Worm (Caenorhabditis elegans) whole organism, young adult: ENCODE measurements around the gene hrg-5.

Experiments
- B0336.3 ChIP-seq: fragments of 200-800 bp; sonication (Bioruptor generic); IDR thresholded peaks from 2 replicates; pipeline ENCODE4 v1.3.6; 2022; ENCODE audit warnings: missing genetic modification characterization, missing compliant biosample characterization
- C06A6.2 ChIP-seq: fragments of 200-800 bp; sonication (Bioruptor generic); conservative IDR thresholded peaks from 2 replicates; pipeline ENCODE4 v1.3.6; 2022; ENCODE audit warnings: missing genetic modification characterization, missing compliant biosample characterization
- F10E7.11 ChIP-seq: sonication (generic microtip); optimal IDR thresholded peaks from 2 replicates; lab custom pipeline; 2017; ENCODE audit warnings: mild to moderate bottlenecking, missing genetic modification characterization, moderate library complexity, missing compliant biosample characterization
- F33H1.4 ChIP-seq: fragments of 200-800 bp; sonication (Bioruptor generic); IDR thresholded peaks from 2 replicates; pipeline ENCODE4 v1.3.6; 2022; ENCODE audit warnings: missing genetic modification reagents, missing genetic modification characterization, missing compliant biosample characterization
- F39B2.1 ChIP-seq: fragments of 200-800 bp; sonication (Bioruptor generic); IDR thresholded peaks from 2 replicates; pipeline ENCODE4 v1.3.6; 2022; ENCODE audit warnings: missing genetic modification reagents, missing genetic modification characterization, missing compliant biosample characterization
- F57A8.1 ChIP-seq: fragments of 200-800 bp; sonication (Bioruptor generic); optimal IDR thresholded peaks from 2 replicates; lab custom pipeline; 2018; ENCODE audit warnings: mild to moderate bottlenecking, missing genetic modification characterization, moderate library complexity, missing compliant biosample characterization
- T26A5.8 ChIP-seq: sonication (generic microtip); optimal IDR thresholded peaks from 2 replicates; lab custom pipeline; 2016; ENCODE audit warnings: missing genetic modification characterization, missing compliant biosample characterization
- Y53F4B.3 ChIP-seq: fragments of 200-800 bp; sonication (Bioruptor generic); IDR thresholded peaks from 2 replicates; pipeline ENCODE4 v1.3.6; 2022; ENCODE audit warnings: missing genetic modification reagents, missing genetic modification characterization, missing compliant biosample characterization
- Y56A3A.18 ChIP-seq: fragments of 200-800 bp; sonication (Bioruptor generic); IDR thresholded peaks from 2 replicates; pipeline ENCODE4 v1.3.6; 2022; ENCODE audit warnings: missing genetic modification reagents, missing genetic modification characterization, missing compliant biosample characterization
- ccch-3 ChIP-seq: fragments of 200-800 bp; sonication (Bioruptor generic); optimal IDR thresholded peaks from 2 replicates; lab custom pipeline; 2018; ENCODE audit warnings: mild to moderate bottlenecking, missing genetic modification characterization, missing compliant biosample characterization
- ceh-79 ChIP-seq: sonication (generic microtip); optimal IDR thresholded peaks from 2 replicates; lab custom pipeline; 2017; ENCODE audit warnings: mild to moderate bottlenecking, missing genetic modification characterization, missing compliant biosample characterization
- egrh-3 ChIP-seq: fragments of 200-800 bp; sonication (Bioruptor generic); IDR thresholded peaks from 2 replicates; pipeline ENCODE4 v1.3.6; 2022; ENCODE audit warnings: missing genetic modification reagents, missing genetic modification characterization, missing compliant biosample characterization
- gei-17 ChIP-seq: fragments of 200-800 bp; sonication (Bioruptor generic); optimal IDR thresholded peaks from 2 replicates; lab custom pipeline; 2018; ENCODE audit warnings: mild to moderate bottlenecking, missing genetic modification characterization, missing compliant biosample characterization
- him-1 ChIP-seq: sonication (generic microtip); optimal IDR thresholded peaks from 2 replicates; lab custom pipeline; 2016; ENCODE audit warnings: missing genotype, missing genetic modification reagents, missing genetic modification characterization, missing compliant biosample characterization
- hmg-1.2 ChIP-seq: fragments of 200-800 bp; sonication (Bioruptor generic); IDR thresholded peaks from 2 replicates; pipeline ENCODE4 v1.3.6; 2022; ENCODE audit warnings: missing genetic modification reagents, missing genetic modification characterization, missing compliant biosample characterization
- hmg-20 ChIP-seq: fragments of 200-800 bp; sonication (Bioruptor generic); IDR thresholded peaks from 2 replicates; pipeline ENCODE4 v1.3.6; 2022; ENCODE audit warnings: missing genetic modification reagents, missing genetic modification characterization, missing compliant biosample characterization
- hrde-1 ChIP-seq: sonication (generic microtip); optimal IDR thresholded peaks from 2 replicates; lab custom pipeline; 2016; ENCODE audit warnings: missing genetic modification characterization, mild to moderate bottlenecking, missing compliant biosample characterization, moderate library complexity, missing genotype, missing genetic modification reagents, borderline replicate concordance
- let-526 ChIP-seq: fragments of 200-800 bp; sonication (Bioruptor generic); IDR thresholded peaks from 2 replicates; pipeline ENCODE4 v1.3.6; 2022; ENCODE audit warnings: missing genetic modification reagents, missing genetic modification characterization, missing compliant biosample characterization
- let-607 ChIP-seq, 2 experiments: fragments of 200-800 bp in 1 of 2; sonication (Bioruptor generic) in 1 of 2; sonication (generic microtip) in 1 of 2; optimal IDR thresholded peaks; 2 replicates each; lab custom pipeline; 2016 to 2018; ENCODE audit warnings: mild to moderate bottlenecking in 2 of 2, missing compliant biosample characterization in 2 of 2, missing genetic modification characterization in 2 of 2, moderate library complexity in 2 of 2, missing genotype in 1 of 2
- lin-54 ChIP-seq: fragments of 200-800 bp; sonication (Bioruptor generic); optimal IDR thresholded peaks from 2 replicates; lab custom pipeline; 2018; ENCODE audit warnings: mild to moderate bottlenecking, missing genetic modification characterization, missing compliant biosample characterization
- lsl-1 ChIP-seq: fragments of 200-800 bp; sonication (Bioruptor generic); optimal IDR thresholded peaks from 2 replicates; lab custom pipeline; 2018; ENCODE audit warnings: mild to moderate bottlenecking, missing genetic modification characterization, moderate library complexity, missing compliant biosample characterization
- madf-10 ChIP-seq: sonication (generic microtip); optimal IDR thresholded peaks from 2 replicates; lab custom pipeline; 2016; ENCODE audit warnings: mild to moderate bottlenecking, missing genetic modification characterization, missing compliant biosample characterization
- madf-6 ChIP-seq: fragments of 200-800 bp; sonication (Bioruptor generic); IDR thresholded peaks from 2 replicates; pipeline ENCODE4 v1.3.6; 2022; ENCODE audit warnings: missing genetic modification reagents, missing genetic modification characterization, missing compliant biosample characterization
- madf-8 ChIP-seq: fragments of 200-800 bp; sonication (Bioruptor generic); conservative IDR thresholded peaks from 2 replicates; pipeline ENCODE4 v1.3.6; 2022; ENCODE audit warnings: missing genetic modification reagents, missing genetic modification characterization, missing compliant biosample characterization
- nfya-1 ChIP-seq: sonication (generic microtip); optimal IDR thresholded peaks from 2 replicates; lab custom pipeline; 2017; ENCODE audit warnings: antibody characterized with exemption, missing compliant biosample characterization, missing genetic modification characterization, borderline replicate concordance; ENCODE audit not compliant: insufficient read depth
- nhr-120 ChIP-seq: fragments of 200-800 bp; sonication (Bioruptor generic); IDR thresholded peaks from 2 replicates; pipeline ENCODE4 v1.3.6; 2022; ENCODE audit warnings: missing genetic modification characterization, missing compliant biosample characterization
- nhr-90 ChIP-seq: sonication (generic microtip); optimal IDR thresholded peaks from 2 replicates; lab custom pipeline; 2016; ENCODE audit warnings: missing genotype, mild to moderate bottlenecking, missing genetic modification characterization, missing compliant biosample characterization
- rec-8 ChIP-seq, 2 experiments: sonication (generic microtip); optimal IDR thresholded peaks; 2 replicates each; lab custom pipeline; 2016; ENCODE audit warnings: mild to moderate bottlenecking in 2 of 2, missing genetic modification characterization in 2 of 2, missing genetic modification reagents in 2 of 2, missing genotype in 2 of 2, missing biosample characterization in 1 of 2, missing compliant biosample characterization in 1 of 2, moderate library complexity in 1 of 2
- snpc-1.3 ChIP-seq: sonication (generic microtip); optimal IDR thresholded peaks from 2 replicates; lab custom pipeline; 2017; ENCODE audit warnings: missing genetic modification characterization, mild to moderate bottlenecking, missing compliant biosample characterization, antibody characterized with exemption, moderate library complexity, missing genotype, missing genetic modification reagents; ENCODE audit not compliant: insufficient read depth
- snpc-3.4 ChIP-seq: sonication (generic microtip); optimal IDR thresholded peaks from 2 replicates; lab custom pipeline; 2017; ENCODE audit warnings: missing genetic modification characterization, mild to moderate bottlenecking, missing compliant biosample characterization, antibody characterized with exemption, moderate library complexity, missing genotype, missing genetic modification reagents
- tbp1 ChIP-seq: fragments of 200-800 bp; sonication (Bioruptor generic); optimal IDR thresholded peaks from 2 replicates; lab custom pipeline; 2018; ENCODE audit warnings: mild to moderate bottlenecking, missing genetic modification characterization, missing compliant biosample characterization
- tlf-1 ChIP-seq: fragments of 200-800 bp; sonication (Bioruptor generic); optimal IDR thresholded peaks from 2 replicates; lab custom pipeline; 2018; ENCODE audit warnings: mild to moderate bottlenecking, missing genetic modification characterization, missing compliant biosample characterization
- xnd-1 ChIP-seq: sonication (generic microtip); optimal IDR thresholded peaks from 2 replicates; lab custom pipeline; 2016; ENCODE audit warnings: missing genotype, missing genetic modification reagents, missing genetic modification characterization, missing compliant biosample characterization
- zim-3 ChIP-seq: sonication (generic microtip); optimal IDR thresholded peaks from 2 replicates; lab custom pipeline; 2017; ENCODE audit warnings: mild to moderate bottlenecking, missing genetic modification characterization, moderate library complexity, missing compliant biosample characterization
- ztf-18 ChIP-seq: sonication (generic microtip); optimal IDR thresholded peaks from 2 replicates; lab custom pipeline; 2016; ENCODE audit warnings: missing genotype, mild to moderate bottlenecking, missing genetic modification characterization, missing compliant biosample characterization
- ztf-26 ChIP-seq: sonication (generic microtip); optimal IDR thresholded peaks from 2 replicates; lab custom pipeline; 2017; ENCODE audit warnings: missing genetic modification characterization, missing compliant biosample characterization
- ztf-3 ChIP-seq: fragments of 200-800 bp; sonication (Bioruptor generic); optimal IDR thresholded peaks from 2 replicates; lab custom pipeline; 2018; ENCODE audit warnings: mild to moderate bottlenecking, missing genetic modification characterization, missing compliant biosample characterization

hrg-5 gene

DNA sequence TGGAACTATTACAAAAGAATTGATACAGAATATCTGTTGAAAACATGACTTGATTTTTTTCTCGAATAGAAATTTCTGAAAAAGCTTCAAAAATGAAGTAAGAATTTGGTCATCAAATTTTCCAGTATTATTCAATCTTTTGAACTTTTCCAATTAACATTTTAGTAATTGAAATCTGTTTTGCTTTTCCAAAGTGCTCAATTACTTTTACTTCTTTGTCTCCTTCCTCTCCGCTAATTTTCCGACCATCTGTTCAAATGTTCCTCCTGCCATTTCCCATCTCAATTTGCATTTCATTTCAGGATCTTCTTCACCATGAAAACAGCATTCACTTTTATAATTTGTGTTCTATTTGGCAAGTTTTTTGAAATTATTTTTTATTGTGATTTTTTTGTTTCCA is 19.6 kb upstream of the hrg-5 start, which contains the start of gene F36H1.11:
Gene F36H1.11, plus strand, starts transcription at position 301 of the 400 bp plus-strand sequence.
- TF ChIP-seq Y56A3A.18 (no peak), T26A5.8 (tag; lab: Kevin White, UChicago) (no peak), nhr-90 (no peak), him-1 (tag; lab: Kevin White, UChicago) (no peak), xnd-1 (tag; lab: Kevin White, UChicago) (no peak), F39B2.1 (GFP tag; lab: Robert Waterston, UW) (no peak), hrde-1 (tag; lab: Kevin White, UChicago) (no peak), snpc-3.4 (no peak), tlf-1 (GFP tag; lab: Kevin White, UChicago) (no peak)
- TF ChIP-seq, all 124 proteins: peak for 0

DNA sequence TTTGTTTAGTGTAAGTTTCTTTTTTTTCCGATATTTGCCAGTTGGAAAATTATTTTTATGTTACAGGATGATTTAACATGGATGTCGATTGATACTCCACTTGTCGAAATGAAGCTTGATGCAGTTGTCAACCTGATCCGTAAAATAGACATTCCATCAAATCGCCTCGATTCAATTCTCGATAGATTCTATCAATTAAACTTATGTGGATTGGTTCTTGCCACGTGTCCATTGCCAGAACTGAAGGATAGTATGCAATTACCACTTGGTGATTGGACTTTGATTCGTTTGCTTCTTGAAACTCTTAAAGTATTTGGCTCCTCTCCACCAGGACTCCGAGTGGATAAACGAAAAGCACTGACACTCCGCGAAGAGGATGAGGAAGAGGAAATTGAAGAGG is 15.1 kb upstream of the hrg-5 start:
- TF ChIP-seq tbp1 (GFP tag; lab: Kevin White, UChicago) (no peak), zim-3 (tag; lab: Kevin White, UChicago) (no peak), B0336.3 (GFP tag; lab: Robert Waterston, UW) (no peak), F57A8.1 (GFP tag; lab: Kevin White, UChicago) (no peak), ceh-79 (no peak), Y53F4B.3 (GFP tag; lab: Robert Waterston, UW) (no peak), tlf-1 (GFP tag; lab: Kevin White, UChicago) (no peak), let-526 (no peak), nhr-120 (GFP tag; lab: Robert Waterston, UW) (no peak), let-607 (tag; optimal IDR thresholded peaks at IDR 0.05; lab: Kevin White, UChicago) (no peak), hmg-20 (GFP tag; lab: Robert Waterston, UW) (no peak), rec-8 (tag; optimal IDR thresholded peaks at IDR 0.05; lab: Kevin White, UChicago) (no peak), lin-54 (GFP tag; lab: Kevin White, UChicago) (no peak)

DNA sequence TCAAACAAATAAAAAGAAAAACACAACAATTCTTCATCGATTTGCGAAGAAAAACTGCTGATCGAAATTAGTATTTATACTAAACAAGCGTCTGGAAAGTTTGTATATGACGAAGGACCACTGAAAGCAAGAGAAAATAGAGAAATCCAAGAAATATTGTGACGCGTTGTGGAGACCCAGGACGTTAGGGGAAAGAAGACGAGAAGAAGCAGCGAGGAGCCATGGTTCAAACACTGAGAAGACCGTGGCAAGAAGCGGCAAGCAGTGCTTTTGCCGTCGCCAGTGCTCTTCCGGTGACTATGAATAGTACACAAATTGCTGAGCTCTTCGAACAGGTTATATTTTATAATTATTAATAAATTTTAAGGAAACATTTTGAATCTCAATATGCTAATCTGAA is 9.4 kb upstream of the hrg-5 start:
- TF ChIP-seq rec-8 (tag; optimal IDR thresholded peaks at IDR 0.05; lab: Kevin White, UChicago) (no peak), ztf-18 (tag; lab: Kevin White, UChicago) (no peak), ccch-3 (GFP tag; lab: Kevin White, UChicago) (no peak), hmg-1.2 (GFP tag; lab: Robert Waterston, UW) (peak; percentile 58; the same call in 1 of the 2 replicates), Y56A3A.18 (no peak), ztf-26 (no peak), madf-10 (no peak), F10E7.11 (tag; lab: Kevin White, UChicago) (no peak), C06A6.2 (GFP tag; lab: Robert Waterston, UW) (no peak)

DNA sequence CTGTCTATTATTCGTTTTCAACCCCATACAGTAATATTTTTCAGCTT is 9.2 kb upstream of the hrg-5 start, which contains the start of gene kdin-1:
Gene kdin-1, plus strand, starts transcription at position 38 of the 47 bp plus-strand sequence.
- TF ChIP-seq egrh-3 (GFP tag; lab: Robert Waterston, UW) (no peak), nfya-1 (tag; lab: Kevin White, UChicago) (no peak), gei-17 (GFP tag; lab: Kevin White, UChicago) (no peak)
- TF ChIP-seq, all 124 proteins: peak for 0

DNA sequence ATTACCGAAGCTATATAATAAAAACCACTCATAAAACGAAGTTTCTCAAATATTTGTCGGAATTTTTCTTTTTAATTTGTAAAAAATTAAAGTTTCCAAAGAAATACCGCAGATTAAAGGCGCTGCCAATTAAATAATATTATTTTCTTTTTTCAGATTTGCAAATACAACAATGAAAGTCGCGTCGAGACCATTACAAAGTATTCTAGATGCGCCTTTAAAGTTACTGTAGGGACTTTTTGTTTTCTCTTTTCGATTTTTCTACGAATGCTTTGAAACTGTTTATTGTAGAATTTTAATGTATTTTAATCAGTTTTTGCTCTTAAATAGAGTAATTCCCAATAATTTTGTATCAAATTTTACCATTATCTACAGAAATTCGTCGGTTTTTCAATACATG is 9.0 kb upstream of the hrg-5 start:
- TF ChIP-seq F33H1.4 (peak; percentile 78), xnd-1 (tag; lab: Kevin White, UChicago) (peak; percentile 64), madf-6 (GFP tag; lab: Robert Waterston, UW) (peak; percentile 61), lsl-1 (peak; percentile 76), ztf-3 (GFP tag; lab: Kevin White, UChicago) (no peak), madf-8 (0 out of 2 replicates have a peak, but pooled peaks have one; percentile 18), snpc-1.3 (no peak)
- TF ChIP-seq, all 124 proteins: peak for 5
